Worm (Caenorhabditis elegans) whole organism, L3 larva: ENCODE measurements around the gene srx-84.
A peak's percentile ranks its signal among the peaks of the same experiment; 100 is the strongest.

ENCODE experiments used
- R02D3.7 ChIP-seq: fragments of 150-350 bp; optimal IDR thresholded peaks from 2 replicates; lab custom pipeline; 2014; ENCODE audit warnings: missing biosample characterization, missing genetic modification characterization
- ama-1 ChIP-seq: fragments of 150-350 bp; optimal IDR thresholded peaks from 2 replicates; lab custom pipeline; 2018
- ceh-28 ChIP-seq: fragments of 150-350 bp; optimal IDR thresholded peaks from 2 replicates; lab custom pipeline; 2014; ENCODE audit warnings: missing biosample characterization, missing genetic modification reagents, missing genetic modification characterization
- ceh-82 ChIP-seq: fragments of 150-350 bp; optimal IDR thresholded peaks from 2 replicates; lab custom pipeline; 2014; ENCODE audit warnings: missing biosample characterization, missing genetic modification characterization
- egl-27 ChIP-seq: sonication (generic microtip); optimal IDR thresholded peaks from 4 replicates; lab custom pipeline; 2017; ENCODE audit warnings: missing biosample characterization, missing genetic modification reagents, missing genetic modification characterization
- egl-5 ChIP-seq: fragments of 150-350 bp; optimal IDR thresholded peaks from 2 replicates; lab custom pipeline; 2017; ENCODE audit warnings: missing biosample characterization, missing genetic modification reagents, missing genetic modification characterization, inconsistent platforms
- elt-1 ChIP-seq: fragments of 150-350 bp; optimal IDR thresholded peaks from 2 replicates; lab custom pipeline; 2014; ENCODE audit warnings: missing biosample characterization, missing genetic modification characterization
- elt-2 ChIP-seq: sonication (generic microtip); optimal IDR thresholded peaks from 2 replicates; lab custom pipeline; 2016; ENCODE audit warnings: missing genetic modification reagents, mild to moderate bottlenecking, missing genetic modification characterization, missing compliant biosample characterization
- fkh-2 ChIP-seq: fragments of 150-350 bp; optimal IDR thresholded peaks from 2 replicates; lab custom pipeline; 2014; ENCODE audit warnings: missing biosample characterization, missing genetic modification reagents, missing genetic modification characterization
- hmg-11 ChIP-seq: sonication (generic microtip); optimal IDR thresholded peaks from 2 replicates; lab custom pipeline; 2016; ENCODE audit warnings: missing genetic modification characterization, missing compliant biosample characterization
- jun-1 ChIP-seq: fragments of 150-350 bp; optimal IDR thresholded peaks from 2 replicates; lab custom pipeline; 2014; ENCODE audit warnings: missing biosample characterization, missing genetic modification reagents, missing genetic modification characterization
- lin-15B ChIP-seq: fragments of 150-350 bp; optimal IDR thresholded peaks from 2 replicates; lab custom pipeline; 2014; ENCODE audit warnings: missing biosample characterization, missing genetic modification characterization
- lin-39 ChIP-seq: fragments of 150-350 bp; optimal IDR thresholded peaks from 2 replicates; lab custom pipeline; 2018; ENCODE audit warnings: missing biosample characterization, missing genetic modification reagents, missing genetic modification characterization
- lsy-12 ChIP-seq: sonication (generic microtip); optimal IDR thresholded peaks from 2 replicates; lab custom pipeline; 2016; ENCODE audit warnings: mild to moderate bottlenecking, missing genetic modification characterization, missing compliant biosample characterization
- mdl-1 ChIP-seq: fragments of 150-350 bp; optimal IDR thresholded peaks from 2 replicates; lab custom pipeline; 2014; ENCODE audit warnings: missing biosample characterization, missing genetic modification characterization
- nfya-1 ChIP-seq: sonication (generic microtip); optimal IDR thresholded peaks from 2 replicates; lab custom pipeline; 2017; ENCODE audit warnings: missing genetic modification characterization, mild to moderate bottlenecking, missing compliant biosample characterization, antibody characterized with exemption, moderate library complexity; ENCODE audit not compliant: insufficient read depth
- nhr-11 ChIP-seq: fragments of 150-350 bp; optimal IDR thresholded peaks from 2 replicates; lab custom pipeline; 2014; ENCODE audit warnings: missing biosample characterization, missing genetic modification characterization
- nhr-12 ChIP-seq: fragments of 150-350 bp; optimal IDR thresholded peaks from 2 replicates; lab custom pipeline; 2014; ENCODE audit warnings: missing biosample characterization, missing genetic modification characterization
- nhr-23 ChIP-seq: fragments of 150-350 bp; optimal IDR thresholded peaks from 2 replicates; lab custom pipeline; 2014; ENCODE audit warnings: missing biosample characterization, missing genetic modification reagents, missing genetic modification characterization
- nhr-25 ChIP-seq: sonication (generic microtip); optimal IDR thresholded peaks from 2 replicates; lab custom pipeline; 2017; ENCODE audit warnings: missing biosample characterization, missing genetic modification characterization
- nhr-43 ChIP-seq: sonication (generic microtip); optimal IDR thresholded peaks from 2 replicates; lab custom pipeline; 2016; ENCODE audit warnings: mild to moderate bottlenecking, missing genetic modification characterization, missing compliant biosample characterization; ENCODE audit not compliant: poor library complexity, severe bottlenecking
- nhr-77 ChIP-seq: fragments of 150-350 bp; optimal IDR thresholded peaks from 2 replicates; lab custom pipeline; 2014; ENCODE audit warnings: missing biosample characterization, missing genetic modification characterization
- pha-4 ChIP-seq: fragments of 150-350 bp; optimal IDR thresholded peaks from 2 replicates; lab custom pipeline; 2014; ENCODE audit warnings: missing biosample characterization, missing genetic modification reagents, missing genetic modification characterization
- pqm-1 ChIP-seq: fragments of 150-350 bp; optimal IDR thresholded peaks from 2 replicates; lab custom pipeline; 2017; ENCODE audit warnings: missing biosample characterization, missing genetic modification characterization, inconsistent platforms
- sea-2 ChIP-seq: fragments of 150-350 bp; sonication (generic microtip); optimal IDR thresholded peaks from 4 replicates; lab custom pipeline; 2014; ENCODE audit warnings: missing biosample characterization, missing genetic modification reagents, missing genetic modification characterization
- skn-1 ChIP-seq: fragments of 150-350 bp; optimal IDR thresholded peaks from 2 replicates; lab custom pipeline; 2014; ENCODE audit warnings: missing biosample characterization, missing genetic modification characterization
- snpc-4 ChIP-seq: fragments of 150-350 bp; optimal IDR thresholded peaks from 2 replicates; lab custom pipeline; 2014; ENCODE audit warnings: missing biosample characterization, missing genetic modification characterization
- tbx-2 ChIP-seq: sonication (generic microtip); optimal IDR thresholded peaks from 2 replicates; lab custom pipeline; 2016; ENCODE audit warnings: mild to moderate bottlenecking, missing genetic modification characterization, missing compliant biosample characterization
- unc-62 ChIP-seq: fragments of 150-350 bp; sonication (generic microtip); optimal IDR thresholded peaks from 4 replicates; lab custom pipeline; 2014; ENCODE audit warnings: missing biosample characterization, missing genetic modification reagents, missing genetic modification characterization
- zag-1 ChIP-seq: fragments of 150-350 bp; optimal IDR thresholded peaks from 2 replicates; lab custom pipeline; 2014; ENCODE audit warnings: missing biosample characterization, missing genetic modification characterization
- ztf-11 ChIP-seq: fragments of 150-350 bp; optimal IDR thresholded peaks from 2 replicates; lab custom pipeline; 2014; ENCODE audit warnings: missing biosample characterization, missing genetic modification characterization

Gene srx-84

DNA sequence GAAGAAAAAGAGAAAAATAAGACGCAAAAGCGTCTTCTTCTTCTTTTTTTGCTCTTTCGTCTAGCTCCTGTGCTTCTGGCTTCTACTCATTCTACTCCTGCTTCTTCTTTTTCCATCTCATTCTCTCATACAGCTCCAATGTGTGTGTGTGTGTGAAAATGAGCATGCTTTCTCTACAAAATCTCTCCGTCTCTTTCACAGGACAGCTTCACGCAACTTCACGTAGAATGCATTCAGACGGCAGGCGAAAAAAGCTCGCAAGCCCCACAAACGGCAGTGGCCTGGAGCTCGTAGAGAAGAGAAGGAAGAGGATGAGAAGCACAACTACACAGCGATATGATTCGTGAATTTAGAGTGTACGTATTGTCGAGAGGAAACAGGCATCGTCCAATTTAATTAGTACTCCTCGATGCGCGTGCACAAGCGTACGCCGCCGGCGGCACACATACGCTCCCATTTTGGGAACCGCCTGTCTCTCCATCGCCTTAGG lies 42.4 kb downstream of the srx-84 start (continued):
- TF ChIP-seq ceh-28 (tag; lab: Kevin White, UChicago) (no peak), ceh-82 (tag; lab: Kevin White, UChicago) (no peak), nhr-43 (tag; lab: Kevin White, UChicago) (no peak), tbx-2 (tag; lab: Kevin White, UChicago) (peak; percentile 25)

DNA sequence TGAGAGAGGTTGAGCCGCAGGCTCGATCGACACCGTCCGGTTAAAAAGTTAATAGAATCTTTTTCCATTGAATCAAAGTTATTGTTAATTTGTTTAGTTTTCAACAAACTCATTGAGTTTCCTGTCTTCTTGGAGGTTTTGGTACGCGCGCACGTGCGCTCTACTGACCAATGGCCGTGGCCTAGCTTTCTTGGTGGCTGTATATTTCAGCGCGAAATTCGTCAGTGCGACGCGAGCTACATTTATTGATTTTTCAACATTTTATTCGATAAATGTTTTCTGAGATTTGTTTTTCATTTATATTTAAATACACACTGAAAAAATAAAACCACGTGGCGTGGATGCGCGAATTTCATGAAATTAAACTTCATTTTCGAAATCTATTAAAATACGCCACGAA lies 45.3 kb downstream of the srx-84 start, which contains the start of gene bir-1:
Gene bir-1 (plus strand): TSS at position 312 of the 400 bp plus-strand sequence.
- TF ChIP-seq nhr-23 (tag; lab: Kevin White, UChicago) (peak; percentile 55), ceh-28 (tag; lab: Kevin White, UChicago) (peak; percentile 75), lin-15B (tag; lab: Kevin White, UChicago) (peak; percentile 87), snpc-4 (tag; lab: Kevin White, UChicago) (peak; percentile 87), hmg-11 (peak; percentile 26), lsy-12 (tag; lab: Kevin White, UChicago) (no peak), zag-1 (tag; lab: Kevin White, UChicago) (no peak), nfya-1 (tag; lab: Kevin White, UChicago) (peak; percentile 81), nhr-11 (no peak), fkh-2 (tag; lab: Kevin White, UChicago) (no peak), pqm-1 (peak; percentile 17), lin-39 (tag; lab: Kevin White, UChicago) (peak; percentile 87), elt-2 (tag; lab: Kevin White, UChicago) (peak; percentile 30), sea-2 (GFP tag; lab: Kevin White, UChicago) (no peak), egl-27 (tag; lab: Kevin White, UChicago) (no peak), pha-4 (peak; percentile 78), mdl-1 (peak; percentile 57), nhr-25 (tag; lab: Kevin White, UChicago) (peak; percentile 59), egl-5 (tag; lab: Kevin White, UChicago) (peak; percentile 50), nhr-43 (tag; lab: Kevin White, UChicago) (peak; percentile 70), skn-1 (tag; lab: Kevin White, UChicago) (no peak)

DNA sequence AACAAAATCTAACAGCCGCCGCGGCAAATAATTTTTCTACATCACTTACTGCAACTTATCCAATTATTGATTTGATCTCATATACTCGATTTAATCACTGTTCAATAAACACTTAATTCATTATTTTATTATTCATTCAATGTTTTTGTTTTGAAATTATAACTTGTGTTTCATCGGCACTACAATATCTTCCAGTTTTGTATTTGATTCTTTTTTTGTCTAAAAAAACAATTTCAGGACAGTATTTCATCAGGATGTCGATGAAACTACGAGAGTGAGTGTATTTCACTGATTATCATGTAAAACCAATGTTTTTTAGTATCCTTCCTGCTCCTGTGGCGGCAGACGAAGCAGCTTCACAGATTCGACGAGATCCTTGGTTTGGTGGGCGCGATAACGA lies 46.3 kb downstream of the srx-84 start, which contains the start of gene skp-1:
Gene skp-1 (plus strand): TSS at position 238 of the 400 bp plus-strand sequence.
- TF ChIP-seq unc-62 (GFP tag; lab: Kevin White, UChicago) (no peak), nhr-12 (tag; lab: Kevin White, UChicago) (no peak), fkh-2 (tag; lab: Kevin White, UChicago) (no peak), ceh-28 (tag; lab: Kevin White, UChicago) (no peak), ztf-11 (tag; lab: Kevin White, UChicago) (no peak)

- TF ChIP-seq R02D3.7 (tag; lab: Kevin White, UChicago) (no peak), pqm-1 (peak; percentile 45), elt-2 (tag; lab: Kevin White, UChicago) (peak; percentile 58)
Observed at ce11 chrV:11647821-11648220, 48.9 kb downstream of the srx-84 start.

ce11 chrV:11648435-11648834 lies 49.5 kb downstream of the srx-84 start:
- TF ChIP-seq sea-2 (GFP tag; lab: Kevin White, UChicago) (no peak), elt-1 (no peak), tbx-2 (tag; lab: Kevin White, UChicago) (no peak), jun-1 (tag; lab: Kevin White, UChicago) (peak; percentile 47), nhr-23 (tag; lab: Kevin White, UChicago) (no peak), ceh-28 (tag; lab: Kevin White, UChicago) (no peak), nhr-77 (tag; lab: Kevin White, UChicago) (no peak), nfya-1 (tag; lab: Kevin White, UChicago) (no peak), nhr-25 (tag; lab: Kevin White, UChicago) (no peak), R02D3.7 (tag; lab: Kevin White, UChicago) (no peak), lin-15B (tag; lab: Kevin White, UChicago) (no peak), pha-4 (peak; percentile 43), pqm-1 (peak; percentile 85), elt-2 (tag; lab: Kevin White, UChicago) (peak; percentile 91), ama-1 (lab: Kevin White, UChicago) (no peak)
- TF ChIP-seq, all 47 proteins: peak for 4
